Worm (Caenorhabditis elegans): ENCODE data around the gene clec-129.
"Not testable (repeated sequence)": the region's sequence is repeated elsewhere in the genome, so short reads cannot be mapped to it uniquely, and the experiment has no call there.

DNA sequence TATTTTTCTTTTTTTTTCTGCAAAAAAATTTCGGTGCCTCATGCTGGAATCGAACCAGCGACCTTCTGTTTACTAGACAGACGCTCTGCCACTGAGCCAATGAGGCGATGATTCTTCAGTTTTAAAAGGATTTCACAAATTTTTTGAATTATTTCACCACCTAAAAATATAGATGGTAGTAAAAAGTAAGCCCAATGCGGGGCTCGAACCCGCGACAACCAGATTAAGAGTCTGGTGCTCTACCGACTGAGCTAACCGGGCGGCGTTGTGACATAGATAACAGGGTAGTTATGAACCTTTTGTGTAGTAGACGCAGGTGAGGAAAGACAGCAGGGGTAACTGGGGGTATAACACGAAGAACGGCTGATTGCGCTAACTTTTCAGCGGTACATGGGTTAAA is 3.7 kb upstream of the clec-129 start:
- TF ChIP-seq repo-1 (tag; optimal IDR thresholded peaks at IDR 0.05) = peak; percentile 46
- TF ChIP-seq snpc-3.4 (tag; optimal IDR thresholded peaks at IDR 0.05) = peak; percentile 83
- TF ChIP-seq nfya-1 (tag; optimal IDR thresholded peaks at IDR 0.05; ENCODE audit: borderline replicate concordance, insufficient read depth); ama-1 (optimal IDR thresholded peaks at IDR 0.05); bed-1 (GFP tag; IDR thresholded peaks at IDR 0.05); ztf-3 (GFP tag; optimal IDR thresholded peaks at IDR 0.05); nhr-179 (tag; optimal IDR thresholded peaks at IDR 0.05): not testable (repeated sequence)
- TF ChIP-seq him-1 (tag; optimal IDR thresholded peaks at IDR 0.05) = peak; percentile 92
- TF ChIP-seq snpc-1.1 (tag; optimal IDR thresholded peaks at IDR 0.05; ENCODE audit: insufficient read depth) = peak; percentile 80
- peak; percentile 68 for TF ChIP-seq ztf-26 (tag; optimal IDR thresholded peaks at IDR 0.05)
- peak; percentile 69 for TF ChIP-seq ama-1 (GFP tag; optimal IDR thresholded peaks at IDR 0.05)
- peak; percentile 60 for TF ChIP-seq attf-6 (GFP tag; IDR thresholded peaks at IDR 0.05)
- TF ChIP-seq lin-54 (GFP tag; optimal IDR thresholded peaks at IDR 0.05) = peak; percentile 55
- peak; percentile 83 for TF ChIP-seq cebp-2 (GFP tag; IDR thresholded peaks at IDR 0.05)
